Fruit fly (Drosophila melanogaster): Measurements from ENCODE around the gene CG32201.

Gene CG32201

DNA sequence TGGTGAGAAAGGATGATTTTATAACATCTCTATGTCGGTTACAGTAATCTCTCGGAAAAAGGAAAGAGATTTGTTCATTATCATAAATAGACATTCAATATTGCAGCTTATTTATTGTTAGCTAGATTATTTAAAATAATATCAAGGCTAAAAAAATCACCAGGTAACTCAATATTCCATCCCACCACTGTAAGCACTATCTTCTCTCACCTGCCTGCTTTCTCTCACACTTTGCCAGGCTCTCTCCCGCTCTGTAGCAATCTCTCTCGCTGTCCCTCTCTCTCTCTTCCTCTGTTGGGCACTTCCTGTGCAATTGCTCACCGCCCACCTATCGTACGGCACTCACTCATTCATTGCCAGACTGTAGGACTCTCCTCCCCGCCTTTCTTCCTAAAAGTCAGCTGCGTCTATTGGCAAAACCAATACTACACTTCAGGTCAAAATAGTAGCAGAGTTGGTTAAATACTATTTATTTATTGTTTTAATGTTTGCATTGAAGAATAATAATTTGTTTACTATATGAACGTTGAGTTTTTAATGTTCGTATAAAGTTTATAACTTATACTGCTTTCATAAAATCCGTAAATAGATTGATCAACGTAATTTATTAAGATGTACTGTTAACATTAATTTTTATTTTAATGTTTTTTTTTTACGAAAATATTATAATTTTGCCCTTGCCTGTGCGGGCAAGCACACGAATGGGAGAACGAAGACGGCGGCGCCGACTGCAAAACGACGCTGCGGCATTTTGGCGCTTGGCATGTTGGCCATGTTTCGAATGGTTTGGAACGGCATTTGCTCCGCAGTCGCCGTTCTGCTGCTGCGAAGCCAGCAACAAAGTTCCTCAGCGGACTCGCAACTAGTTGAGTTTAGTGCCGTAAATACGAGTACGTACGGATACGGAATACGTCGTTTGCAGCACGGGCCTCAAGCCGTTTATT, 31.4 kb downstream of the CG32201 start (continued):
- TF ChIP-seq sna (GFP tag; IDR thresholded peaks at IDR 0.05; ENCODE audit: partially characterized antibody) (no peak), lmd (GFP tag; IDR thresholded peaks at IDR 0.05) (peak; percentile 97), Hsf (GFP tag; optimal IDR thresholded peaks at IDR 0.05) (peak; percentile 96), CG9609 (GFP tag; optimal IDR thresholded peaks at IDR 0.05) (peak; percentile 92), CG2120 (GFP tag; optimal IDR thresholded peaks at IDR 0.05) (peak; percentile 99), CG10431 (GFP tag; optimal IDR thresholded peaks at IDR 0.05) (no peak), Dad (GFP tag; optimal IDR thresholded peaks at IDR 0.05) (peak; percentile 79), disco-r (GFP tag; optimal IDR thresholded peaks at IDR 0.05) (peak; percentile 40), lbe (GFP tag; optimal IDR thresholded peaks at IDR 0.05) (peak; percentile 72), Antp (GFP tag; optimal IDR thresholded peaks at IDR 0.05) (peak; percentile 72), insv (GFP tag; optimal IDR thresholded peaks at IDR 0.05) (peak in 1 of 2 experiments; percentile 56), sob (GFP tag; IDR thresholded peaks at IDR 0.05) (peak; percentile 99), her (GFP tag; optimal IDR thresholded peaks at IDR 0.05) (peak; percentile 78), HHEX (GFP tag; optimal IDR thresholded peaks at IDR 0.05) (peak; percentile 90), CTCF (GFP tag; optimal IDR thresholded peaks at IDR 0.05) (peak; percentile 22), maf-S (GFP tag; optimal IDR thresholded peaks at IDR 0.05) (peak; percentile 84), CG9876 (GFP tag; optimal IDR thresholded peaks at IDR 0.05) (peak; percentile 91), eyg (GFP tag; optimal IDR thresholded peaks at IDR 0.05) (peak; percentile 89), CG7987 (GFP tag; optimal IDR thresholded peaks at IDR 0.05) (peak; percentile 65), CG3163 (GFP tag; optimal IDR thresholded peaks at IDR 0.05) (peak; percentile 84), CG15479 (GFP tag; optimal IDR thresholded peaks at IDR 0.05) (peak; percentile 22), scrt (GFP tag; optimal IDR thresholded peaks at IDR 0.05) (peak; percentile 82), Mrtf (GFP tag; IDR thresholded peaks at IDR 0.05) (peak; percentile 98), Oaz (GFP tag; IDR thresholded peaks at IDR 0.05) (peak; percentile 91), B-H1 (GFP tag; IDR thresholded peaks at IDR 0.05) (peak; percentile 97), CG12104 (GFP tag; optimal IDR thresholded peaks at IDR 0.05) (peak; percentile 83), CG17359 (tag; optimal IDR thresholded peaks at IDR 0.05) (peak; percentile 93), CG10565 (GFP tag; optimal IDR thresholded peaks at IDR 0.05) (peak; percentile 30), ash1 (GFP tag; optimal IDR thresholded peaks at IDR 0.05) (peak; percentile 80), Bteb2 (GFP tag; optimal IDR thresholded peaks at IDR 0.05) (peak; percentile 96), Gug (GFP tag; IDR thresholded peaks at IDR 0.05) (peak; percentile 95), CG10543 (GFP tag; optimal IDR thresholded peaks at IDR 0.05) (peak; percentile 94), Dek (tag; optimal IDR thresholded peaks at IDR 0.05) (peak; percentile 90), CG9932 (GFP tag; IDR thresholded peaks at IDR 0.05) (peak; percentile 99), CG1024 (GFP tag; IDR thresholded peaks at IDR 0.05) (peak; percentile 95), CG11093 (GFP tag; IDR thresholded peaks at IDR 0.05) (peak; percentile 92), CG14667 (GFP tag; IDR thresholded peaks at IDR 0.05) (peak; percentile 97), wor (GFP tag; IDR thresholded peaks at IDR 0.05) (peak; percentile 91), CG18619 (GFP tag; optimal IDR thresholded peaks at IDR 0.05) (peak; percentile 85), Dp (GFP tag; optimal IDR thresholded peaks at IDR 0.05) (peak; percentile 0), vvl (GFP tag; IDR thresholded peaks at IDR 0.05) (peak; percentile 99), sug (tag; optimal IDR thresholded peaks at IDR 0.05) (peak; percentile 90), CG1832 (GFP tag; optimal IDR thresholded peaks at IDR 0.05) (no peak), Oli (tag; optimal IDR thresholded peaks at IDR 0.05) (peak; percentile 87), lab (GFP tag; optimal IDR thresholded peaks at IDR 0.05) (peak; percentile 97), fd3F (GFP tag; optimal IDR thresholded peaks at IDR 0.05) (peak; percentile 93), ato (GFP tag; IDR thresholded peaks at IDR 0.05; ENCODE audit: partially characterized antibody) (no peak), Lhr (GFP tag; optimal IDR thresholded peaks at IDR 0.05) (peak; percentile 52), CG15073 (GFP tag; optimal IDR thresholded peaks at IDR 0.05) (peak; percentile 97)
